Fruit fly (Drosophila melanogaster) whole organism, wandering third instar larva: ENCODE results near the gene Nup153.
A peak's percentile ranks its signal among the peaks of the same experiment; 100 is the strongest.

Experiments
- Abd-B ChIP-seq: fragments of >200 bp; optimal IDR thresholded peaks from 2 replicates; lab custom pipeline; 2017; ENCODE audit warnings: missing biosample characterization, missing genetic modification characterization
- CG32264 ChIP-seq: fragments of 200-800 bp; sonication (Bioruptor generic); optimal IDR thresholded peaks from 2 replicates; lab custom pipeline; 2016; ENCODE audit warnings: missing biosample characterization, missing genetic modification characterization
- CG9705 ChIP-seq: fragments of 200-800 bp; sonication (Bioruptor generic); optimal IDR thresholded peaks from 2 replicates; lab custom pipeline; 2018; ENCODE audit warnings: missing biosample characterization, mild to moderate bottlenecking, missing genetic modification characterization
- CrebA ChIP-seq: fragments of 200-800 bp; sonication (Bioruptor generic); optimal IDR thresholded peaks from 2 replicates; lab custom pipeline; 2016; ENCODE audit warnings: missing biosample characterization, mild to moderate bottlenecking, missing genetic modification characterization, borderline replicate concordance
- Dfd ChIP-seq: fragments of >200 bp; optimal IDR thresholded peaks from 2 replicates; lab custom pipeline; 2017; ENCODE audit warnings: missing biosample characterization, missing genetic modification characterization
- Dif ChIP-seq: fragments of 200-275, 200-300 bp; sonication (Bioruptor generic); optimal IDR thresholded peaks from 2 replicates; lab custom pipeline; 2018; ENCODE audit warnings: missing biosample characterization, missing genetic modification characterization; ENCODE audit not compliant: partially characterized antibody
- GATAd ChIP-seq: sonication (Bioruptor generic); optimal IDR thresholded peaks from 2 replicates; lab custom pipeline; 2016; ENCODE audit warnings: missing biosample characterization, missing genetic modification characterization
- HLH106 ChIP-seq: fragments of 200-800 bp; optimal IDR thresholded peaks from 3 replicates; lab custom pipeline; 2019; ENCODE audit warnings: missing biosample characterization, mild to moderate bottlenecking, missing genetic modification characterization, moderate library complexity
- Hnf4 ChIP-seq: fragments of 200-800 bp; sonication (Bioruptor generic); optimal IDR thresholded peaks from 2 replicates; lab custom pipeline; 2016; ENCODE audit warnings: missing biosample characterization, mild to moderate bottlenecking, missing genetic modification characterization
- Hr78 ChIP-seq: fragments of >200 bp; optimal IDR thresholded peaks from 2 replicates; lab custom pipeline; 2017; ENCODE audit warnings: missing biosample characterization, missing genetic modification characterization
- Hr83 ChIP-seq: fragments of 200-300 bp; sonication (Bioruptor generic); optimal IDR thresholded peaks from 2 replicates; lab custom pipeline; 2016; ENCODE audit warnings: missing biosample characterization, mild to moderate bottlenecking, missing genetic modification characterization, moderate library complexity; ENCODE audit not compliant: poor library complexity, severe bottlenecking
- Jra ChIP-seq: sonication (Bioruptor generic); optimal IDR thresholded peaks from 2 replicates; lab custom pipeline; 2016; ENCODE audit warnings: missing biosample characterization, missing genetic modification characterization
- Mio ChIP-seq: sonication (Bioruptor generic); optimal IDR thresholded peaks from 2 replicates; lab custom pipeline; 2016; ENCODE audit warnings: missing biosample characterization, missing genetic modification characterization
- Myc ChIP-seq: fragments of >200 bp; optimal IDR thresholded peaks from 2 replicates; lab custom pipeline; 2017
- N ChIP-seq: fragments of >200 bp; optimal IDR thresholded peaks from 2 replicates; lab custom pipeline; 2018; ENCODE audit warnings: missing biosample characterization, missing external identifiers, missing genetic modification characterization
- OdsH ChIP-seq: fragments of 200-800 bp; sonication (Bioruptor generic); optimal IDR thresholded peaks from 2 replicates; lab custom pipeline; 2016; ENCODE audit warnings: missing biosample characterization, mild to moderate bottlenecking, missing genetic modification characterization
- Rel ChIP-seq, 2 experiments: fragments of 200-800 bp; sonication (Bioruptor generic) in 1 of 2; optimal IDR thresholded peaks; 2 replicates in 1 of 2; 3 replicates in 1 of 2; lab custom pipeline; 2016 to 2019; ENCODE audit warnings: mild to moderate bottlenecking in 2 of 2, missing biosample characterization in 2 of 2, missing genetic modification characterization in 2 of 2, moderate library complexity in 1 of 2
- Sp1 ChIP-seq: fragments of 200-800 bp; sonication (Bioruptor generic); optimal IDR thresholded peaks from 3 replicates; lab custom pipeline; 2019; ENCODE audit warnings: missing biosample characterization, mild to moderate bottlenecking, missing genetic modification characterization, moderate library complexity
- Vsx2 ChIP-seq: fragments of 200-300, 225-300 bp; sonication (Bioruptor generic); optimal IDR thresholded peaks from 2 replicates; lab custom pipeline; 2018; ENCODE audit warnings: missing biosample characterization, missing genetic modification characterization; ENCODE audit not compliant: partially characterized antibody
- br ChIP-seq: fragments of 200-800 bp; sonication (Bioruptor generic); optimal IDR thresholded peaks from 2 replicates; lab custom pipeline; 2016; ENCODE audit warnings: missing biosample characterization, missing genetic modification characterization
- brk ChIP-seq: fragments of 200-800 bp; sonication (Bioruptor generic); optimal IDR thresholded peaks from 2 replicates; lab custom pipeline; 2016; ENCODE audit warnings: missing biosample characterization, mild to moderate bottlenecking, missing genetic modification characterization
- dl ChIP-seq, 2 experiments: fragments of 175-275, 200-275 bp in 1 of 2; fragments of 200-275 bp in 1 of 2; sonication (Bioruptor generic); optimal IDR thresholded peaks; lab custom pipeline; 2018; ENCODE audit warnings: mild to moderate bottlenecking in 2 of 2, missing biosample characterization in 2 of 2, missing genetic modification characterization in 2 of 2, moderate library complexity in 2 of 2; ENCODE audit not compliant: partially characterized antibody in 2 of 2, insufficient read depth in 1 of 2
- dmrt93B ChIP-seq: fragments of 200-800 bp; sonication (Bioruptor generic); optimal IDR thresholded peaks from 2 replicates; lab custom pipeline; 2018; ENCODE audit warnings: missing biosample characterization, mild to moderate bottlenecking, missing genetic modification characterization
- dsf ChIP-seq: sonication (Bioruptor generic); optimal IDR thresholded peaks from 2 replicates; lab custom pipeline; 2016; ENCODE audit warnings: missing biosample characterization, missing genetic modification characterization, borderline replicate concordance
- ey ChIP-seq: fragments of 200-800 bp; sonication (Bioruptor generic); optimal IDR thresholded peaks from 2 replicates; lab custom pipeline; 2016; ENCODE audit warnings: missing biosample characterization, missing genetic modification characterization
- foxo ChIP-seq, 2 experiments: fragments of 200-800 bp; sonication (Bioruptor generic); optimal IDR thresholded peaks; 2 replicates in 1 of 2; 3 replicates in 1 of 2; lab custom pipeline; 2016 to 2017; ENCODE audit warnings: missing biosample characterization in 2 of 2, missing genetic modification characterization in 2 of 2
- fru ChIP-seq: fragments of 200-800 bp; sonication (Bioruptor generic); optimal IDR thresholded peaks from 3 replicates; lab custom pipeline; 2016; ENCODE audit warnings: missing biosample characterization, mild to moderate bottlenecking, missing genetic modification characterization
- h ChIP-seq: fragments of 200-800 bp; sonication (Bioruptor generic); optimal IDR thresholded peaks from 3 replicates; lab custom pipeline; 2016; ENCODE audit warnings: missing biosample characterization, mild to moderate bottlenecking, missing genetic modification characterization
- jim ChIP-seq: fragments of 175-275, 200-325 bp; sonication (Bioruptor generic); optimal IDR thresholded peaks from 2 replicates; lab custom pipeline; 2016; ENCODE audit warnings: missing biosample characterization, mild to moderate bottlenecking, missing genetic modification characterization
- lola ChIP-seq: fragments of >200 bp; optimal IDR thresholded peaks from 2 replicates; lab custom pipeline; 2017; ENCODE audit warnings: missing biosample characterization, missing genetic modification characterization
- pan ChIP-seq: fragments of >200 bp; optimal IDR thresholded peaks from 2 replicates; lab custom pipeline; 2017
- psq ChIP-seq: fragments of 200-800 bp; sonication (Bioruptor generic); optimal IDR thresholded peaks from 3 replicates; lab custom pipeline; 2017; ENCODE audit warnings: missing biosample characterization, mild to moderate bottlenecking, missing genetic modification characterization, moderate library complexity
- rgr ChIP-seq: fragments of 200-800 bp; sonication (Bioruptor generic); optimal IDR thresholded peaks from 3 replicates; lab custom pipeline; 2016; ENCODE audit warnings: missing biosample characterization, mild to moderate bottlenecking, missing genetic modification characterization
- sage ChIP-seq: fragments of 200-800 bp; sonication (Bioruptor generic); optimal IDR thresholded peaks from 2 replicates; lab custom pipeline; 2016; ENCODE audit warnings: missing biosample characterization, mild to moderate bottlenecking, missing genetic modification characterization
- sv ChIP-seq: fragments of 200-800 bp; sonication (Bioruptor generic); optimal IDR thresholded peaks from 3 replicates; lab custom pipeline; 2016; ENCODE audit warnings: missing biosample characterization, missing genetic modification characterization
- tai ChIP-seq: sonication (Bioruptor generic); optimal IDR thresholded peaks from 2 replicates; lab custom pipeline; 2016; ENCODE audit warnings: missing biosample characterization, missing genetic modification characterization
- usp ChIP-seq: fragments of >200 bp; optimal IDR thresholded peaks from 2 replicates; lab custom pipeline; 2017; ENCODE audit warnings: missing biosample characterization, missing genetic modification characterization
- woc ChIP-seq: sonication (Bioruptor generic); optimal IDR thresholded peaks from 2 replicates; lab custom pipeline; 2016; ENCODE audit warnings: missing biosample characterization, mild to moderate bottlenecking, missing genetic modification characterization

Nup153 gene

DNA sequence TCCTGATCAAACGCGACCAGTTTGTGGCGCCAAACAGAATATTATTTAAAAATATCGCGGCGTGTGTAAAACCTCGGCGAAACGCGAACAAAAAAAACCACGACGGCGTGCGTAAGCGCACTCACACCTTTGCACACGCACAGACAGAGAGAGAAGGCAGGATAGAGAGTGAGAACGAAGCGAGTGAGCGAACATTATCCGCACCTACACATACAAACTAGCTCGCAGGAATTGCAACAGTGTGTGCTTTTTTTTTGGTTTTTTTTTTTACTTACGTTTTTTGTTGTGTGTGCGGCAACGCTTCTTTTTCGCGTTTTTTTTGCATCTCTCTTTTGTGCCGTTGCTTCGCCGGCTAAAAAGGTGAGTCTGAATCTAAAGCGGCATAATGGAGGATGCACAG is 729 bp downstream of the Nup153 start (continued):
- TF ChIP-seq jim (GFP tag; lab: Kevin White, UChicago) (peak; percentile 97), tai (no peak), HLH106 (tag; lab: Kevin White, UChicago) (no peak), N (GFP tag; lab: Kevin White, UChicago) (peak; percentile 40), Mio (no peak), CG9705 (GFP tag; lab: Kevin White, UChicago) (peak; percentile 31), woc (GFP tag; lab: Kevin White, UChicago) (no peak)

DNA sequence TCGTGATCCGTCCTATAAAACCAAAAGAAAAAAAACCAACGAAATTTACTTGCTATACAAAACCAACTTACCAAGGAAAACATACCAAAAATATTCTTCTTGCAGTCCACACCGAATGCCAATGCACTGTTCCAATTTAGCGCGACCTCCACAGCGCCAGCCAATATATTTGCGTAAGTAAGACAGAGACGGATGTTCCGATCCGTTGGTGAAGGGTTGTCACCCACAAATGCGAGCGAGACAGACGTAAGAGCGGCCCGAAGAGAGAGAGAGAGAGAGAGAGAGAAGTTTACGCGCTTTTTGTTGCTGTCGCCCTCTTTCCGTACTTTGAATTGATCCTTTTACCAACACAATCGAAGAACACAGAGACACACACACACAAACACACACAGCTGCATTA is 8.8 kb downstream of the Nup153 start:
- peak; percentile 43 for TF ChIP-seq Dif (GFP tag; lab: Kevin White, UChicago)
- no peak for TF ChIP-seq N (GFP tag; lab: Kevin White, UChicago)
- no peak for TF ChIP-seq foxo (GFP tag; optimal IDR thresholded peaks at IDR 0.05; lab: Kevin White, UChicago)

DNA sequence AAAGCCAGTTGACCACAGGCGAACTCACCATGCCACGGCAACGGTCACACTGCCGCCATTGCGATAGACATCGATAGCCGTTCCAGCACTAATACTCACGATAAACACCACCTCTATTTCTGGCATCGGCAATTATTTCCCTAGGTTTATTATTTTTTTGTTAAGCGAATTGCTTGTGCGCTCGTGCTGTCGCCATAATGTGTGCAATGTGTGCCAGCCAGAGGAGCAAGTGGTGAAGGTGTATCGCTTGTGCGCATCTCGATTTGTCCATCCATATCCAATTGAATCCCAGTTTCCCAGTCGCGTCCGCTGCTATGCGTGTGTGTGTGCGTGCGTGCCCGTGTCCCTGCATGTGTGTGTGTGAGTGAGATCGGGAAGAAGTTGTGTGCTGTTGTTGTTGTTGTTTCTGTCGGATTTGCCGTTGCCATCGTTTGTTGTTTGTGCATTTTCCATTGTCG is 11.6 kb downstream of the Nup153 start, which contains the start of gene mbt:
mbt (plus strand) TSS at position 85 of the 458 bp plus-strand sequence.
- no peak for TF ChIP-seq rgr
- TF ChIP-seq dmrt93B (GFP tag; lab: Kevin White, UChicago), result no peak
- no peak for TF ChIP-seq sv (GFP tag; lab: Kevin White, UChicago)
- no peak for TF ChIP-seq Rel (GFP tag; optimal IDR thresholded peaks at IDR 0.05; lab: Kevin White, UChicago)
- TF ChIP-seq Rel (tag; optimal IDR thresholded peaks at IDR 0.05; lab: Kevin White, UChicago), result no peak
- peak; percentile 68 for TF ChIP-seq N (GFP tag; lab: Kevin White, UChicago)
- no peak for TF ChIP-seq Hr78 (GFP tag; lab: Kevin White, UChicago)
- TF ChIP-seq Abd-B (GFP tag; lab: Kevin White, UChicago), result no peak
- no peak for TF ChIP-seq Jra
- TF ChIP-seq brk (GFP tag; lab: Kevin White, UChicago), result no peak
- TF ChIP-seq lola (GFP tag; lab: Kevin White, UChicago), result no peak
- TF ChIP-seq CG32264 (GFP tag; lab: Kevin White, UChicago), result no peak
- TF ChIP-seq br (GFP tag; lab: Kevin White, UChicago), result no peak
- no peak for TF ChIP-seq usp (GFP tag; lab: Kevin White, UChicago)
- no peak for TF ChIP-seq Hr83
- TF ChIP-seq CrebA (GFP tag; lab: Kevin White, UChicago), result no peak
- no peak for TF ChIP-seq ey
- TF ChIP-seq Hnf4 (GFP tag; lab: Kevin White, UChicago), result no peak
- no peak for TF ChIP-seq OdsH (GFP tag; lab: Kevin White, UChicago)
- no peak for TF ChIP-seq Sp1 (GFP tag; lab: Kevin White, UChicago)
- no peak for TF ChIP-seq GATAd (GFP tag; lab: Kevin White, UChicago)
- no peak for TF ChIP-seq tai
- TF ChIP-seq pan (lab: Kevin White, UChicago), result no peak
- TF ChIP-seq dl (GFP tag; optimal IDR thresholded peaks at IDR 0.05; lab: Kevin White, UChicago; ENCODE audit: insufficient read depth in 1 of 2, partially characterized antibody in 2 of 2), result no peak
- TF ChIP-seq Dfd (GFP tag; lab: Kevin White, UChicago), result peak; percentile 64
- no peak for TF ChIP-seq sage (GFP tag; lab: Kevin White, UChicago)
- peak; percentile 8 for TF ChIP-seq psq (GFP tag; lab: Kevin White, UChicago)
- TF ChIP-seq fru (GFP tag; lab: Kevin White, UChicago), result no peak
- no peak for TF ChIP-seq woc (GFP tag; lab: Kevin White, UChicago)
- no peak for TF ChIP-seq HLH106 (tag; lab: Kevin White, UChicago)
- TF ChIP-seq Mio, result no peak
- no peak for TF ChIP-seq Dif (GFP tag; lab: Kevin White, UChicago)
- TF ChIP-seq CG9705 (GFP tag; lab: Kevin White, UChicago), result no peak
- TF ChIP-seq foxo (GFP tag; optimal IDR thresholded peaks at IDR 0.05; lab: Kevin White, UChicago), result no peak
- TF ChIP-seq dsf (GFP tag; lab: Kevin White, UChicago), result no peak
- TF ChIP-seq Vsx2 (GFP tag; lab: Kevin White, UChicago), result no peak
- peak; percentile 80 for TF ChIP-seq Myc (lab: Kevin White, UChicago)
- TF ChIP-seq h (GFP tag; lab: Kevin White, UChicago), result peak; percentile 35
- TF ChIP-seq jim (GFP tag; lab: Kevin White, UChicago), result no peak
